Worm (Caenorhabditis elegans): ENCODE measurements around the gene nhr-180.

nhr-180 gene

ce11 chrV:631832-632231 lies 35.5 kb downstream of the nhr-180 start:
- TF ChIP-seq npax-4 (tag; optimal IDR thresholded peaks at IDR 0.05), result no peak
- no peak for TF ChIP-seq nhr-11 (tag; optimal IDR thresholded peaks at IDR 0.05)
- no peak for TF ChIP-seq T23F11.4 (GFP tag; optimal IDR thresholded peaks at IDR 0.05)
- no peak for TF ChIP-seq zip-5 (tag; optimal IDR thresholded peaks at IDR 0.05)
- TF ChIP-seq ceh-24 (tag; optimal IDR thresholded peaks at IDR 0.05), result no peak
- no peak for TF ChIP-seq ceh-2 (tag; optimal IDR thresholded peaks at IDR 0.05)
- TF ChIP-seq C08G9.2 (tag; optimal IDR thresholded peaks at IDR 0.05), result no peak
- TF ChIP-seq ref-2 (tag; optimal IDR thresholded peaks at IDR 0.05), result no peak
- TF ChIP-seq hlh-15 (tag; optimal IDR thresholded peaks at IDR 0.05), result no peak
- TF ChIP-seq unc-86 (tag; optimal IDR thresholded peaks at IDR 0.05), result no peak
- TF ChIP-seq hlh-8 (tag; optimal IDR thresholded peaks at IDR 0.05), result no peak
- TF ChIP-seq eyg-1 (tag; optimal IDR thresholded peaks at IDR 0.05), result no peak
- TF ChIP-seq ceh-6 (GFP tag; optimal IDR thresholded peaks at IDR 0.05), result no peak
- TF ChIP-seq madf-2 (tag; optimal IDR thresholded peaks at IDR 0.05), result no peak
- no peak for TF ChIP-seq ceh-30 (tag; optimal IDR thresholded peaks at IDR 0.05)
- TF ChIP-seq tbx-7 (tag; optimal IDR thresholded peaks at IDR 0.05), result no peak
- TF ChIP-seq che-1 (tag; optimal IDR thresholded peaks at IDR 0.05), result no peak
- TF ChIP-seq pha-2 (tag; optimal IDR thresholded peaks at IDR 0.05), result no peak
- TF ChIP-seq lim-6 (tag; optimal IDR thresholded peaks at IDR 0.05), result no peak

DNA sequence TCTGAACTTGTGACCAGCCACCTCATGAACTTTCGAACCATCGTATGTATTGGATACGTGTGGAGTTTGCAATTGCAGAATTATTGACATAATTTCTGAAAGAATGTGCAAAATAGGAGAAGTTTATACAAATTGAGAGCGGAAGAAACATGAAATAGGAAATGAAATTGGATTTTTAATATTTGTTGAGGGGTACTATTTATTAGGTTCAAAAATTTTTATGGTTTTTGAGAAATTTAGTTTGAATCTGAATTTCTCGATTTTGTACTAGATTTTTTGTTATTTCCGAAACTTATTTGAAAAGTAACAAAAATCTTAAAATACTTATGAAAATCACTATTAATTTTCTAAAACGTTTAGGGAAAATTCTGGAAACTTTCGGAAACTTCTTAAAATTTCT lies 38.8 kb downstream of the nhr-180 start, which contains the start of gene F48G7.9:
TSS of gene F48G7.9 (minus strand) at position 101 of the 400 bp plus-strand sequence.
- TF ChIP-seq Y22D7AL.16 (tag; optimal IDR thresholded peaks at IDR 0.05) (no peak), elt-2 (tag; optimal IDR thresholded peaks at IDR 0.05) (no peak), hlh-13 (GFP tag; optimal IDR thresholded peaks at IDR 0.05) (no peak), ceh-24 (tag; optimal IDR thresholded peaks at IDR 0.05) (no peak), hlh-15 (tag; optimal IDR thresholded peaks at IDR 0.05) (no peak), odd-2 (tag; optimal IDR thresholded peaks at IDR 0.05) (no peak), npax-4 (tag; optimal IDR thresholded peaks at IDR 0.05) (no peak), hlh-6 (tag; optimal IDR thresholded peaks at IDR 0.05) (no peak), gmeb-2 (tag; optimal IDR thresholded peaks at IDR 0.05) (no peak), unc-55 (GFP tag; optimal IDR thresholded peaks at IDR 0.05) (no peak), ttx-3 (tag; optimal IDR thresholded peaks at IDR 0.05) (no peak), ceh-6 (GFP tag; optimal IDR thresholded peaks at IDR 0.05) (no peak), ceh-18 (tag; optimal IDR thresholded peaks at IDR 0.05) (no peak), T23F11.4 (GFP tag; optimal IDR thresholded peaks at IDR 0.05) (no peak), syd-9 (tag; optimal IDR thresholded peaks at IDR 0.05) (no peak), ceh-9 (tag; optimal IDR thresholded peaks at IDR 0.05) (no peak), tbx-7 (tag; optimal IDR thresholded peaks at IDR 0.05) (no peak), ceh-14 (tag; optimal IDR thresholded peaks at IDR 0.05) (no peak), pha-2 (tag; optimal IDR thresholded peaks at IDR 0.05) (no peak)

- TF ChIP-seq dmd-4 (tag; optimal IDR thresholded peaks at IDR 0.05; ENCODE audit: borderline replicate concordance), result no peak
- no peak for TF ChIP-seq pag-3 (tag; optimal IDR thresholded peaks at IDR 0.05; ENCODE audit: borderline replicate concordance)
- no peak for TF ChIP-seq K02D7.2 (tag; optimal IDR thresholded peaks at IDR 0.05)
- no peak for TF ChIP-seq sox-4 (tag; optimal IDR thresholded peaks at IDR 0.05)
- no peak for TF ChIP-seq ahr-1 (tag; optimal IDR thresholded peaks at IDR 0.05)
- no peak for TF ChIP-seq madf-2 (tag; optimal IDR thresholded peaks at IDR 0.05)
- TF ChIP-seq ceh-19 (GFP tag; optimal IDR thresholded peaks at IDR 0.05), result no peak
- no peak for TF ChIP-seq ceh-2 (tag; optimal IDR thresholded peaks at IDR 0.05)
Measured at ce11 chrV:627585-627984, 39.7 kb downstream of the nhr-180 start, which contains the start of gene F48G7.8. F48G7.8 (minus strand) TSS chrV:627685.

DNA sequence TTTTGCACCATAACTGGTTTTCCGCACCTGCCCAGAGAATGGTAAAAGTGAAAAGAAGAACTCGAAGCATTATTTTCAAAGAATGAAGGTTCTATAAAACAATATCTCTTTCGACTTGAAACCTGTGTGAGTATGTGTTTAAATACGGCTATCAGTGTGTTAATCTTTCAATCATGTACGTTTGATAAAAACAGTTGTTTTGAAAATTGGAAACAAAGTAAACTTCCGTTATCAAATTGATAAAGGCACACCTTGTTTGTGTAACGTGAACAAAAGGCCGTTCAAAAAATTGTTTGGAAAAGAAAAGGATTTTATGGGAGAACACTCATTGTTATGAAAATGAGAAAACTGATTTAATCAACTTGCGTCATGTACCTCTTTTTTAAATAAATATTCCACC lies 41.0 kb downstream of the nhr-180 start, which contains the start of gene F48G7.7:
TSS of gene F48G7.7 (minus strand) at position 101 of the 400 bp plus-strand sequence.
- no peak for TF ChIP-seq pax-1 (tag; optimal IDR thresholded peaks at IDR 0.05)
- TF ChIP-seq ceh-2 (tag; optimal IDR thresholded peaks at IDR 0.05), result no peak

All from whole organism, late embryonic.